Worm (Caenorhabditis elegans) whole organism, L1 larva: ENCODE results near the gene clec-202.

Experiments used
- C04F5.9 ChIP-seq: sonication (generic microtip); optimal IDR thresholded peaks from 2 replicates; lab custom pipeline; 2016; ENCODE audit warnings: missing genetic modification characterization, missing compliant biosample characterization
- C16A3.4 ChIP-seq: fragments of 150-350 bp; optimal IDR thresholded peaks from 2 replicates; lab custom pipeline; 2014; ENCODE audit warnings: missing biosample characterization, missing genetic modification characterization
- C34B4.2 ChIP-seq: sonication (generic microtip); optimal IDR thresholded peaks from 2 replicates; lab custom pipeline; 2017; ENCODE audit warnings: mild to moderate bottlenecking, missing genetic modification characterization, missing compliant biosample characterization
- Y116A8C.19 ChIP-seq: sonication (generic microtip); optimal IDR thresholded peaks from 2 replicates; lab custom pipeline; 2016; ENCODE audit warnings: missing compliant biosample characterization, missing genetic modification characterization, borderline replicate concordance
- aha-1 ChIP-seq: fragments of 150-350 bp; optimal IDR thresholded peaks from 2 replicates; lab custom pipeline; 2014; ENCODE audit warnings: missing biosample characterization, missing genetic modification characterization
- aly-2 ChIP-seq: fragments of 150-350 bp; optimal IDR thresholded peaks from 2 replicates; lab custom pipeline; 2014; ENCODE audit warnings: missing biosample characterization, missing genetic modification characterization
- ceh-8 ChIP-seq: fragments of 200-800 bp; sonication (Bioruptor generic); optimal IDR thresholded peaks from 2 replicates; lab custom pipeline; 2018; ENCODE audit warnings: mild to moderate bottlenecking, missing genetic modification characterization, moderate library complexity, missing compliant biosample characterization
- ceh-88 ChIP-seq: fragments of 200-800 bp; sonication (Bioruptor generic); IDR thresholded peaks from 2 replicates; pipeline ENCODE4 v1.3.6; 2022; ENCODE audit warnings: missing genetic modification characterization, missing compliant biosample characterization
- ces-1 ChIP-seq: fragments of 150-350 bp; optimal IDR thresholded peaks from 2 replicates; lab custom pipeline; 2014; ENCODE audit warnings: missing biosample characterization, missing genetic modification reagents, missing genetic modification characterization
- dpl-1 ChIP-seq, 3 experiments: fragments of 150-350 bp in 2 of 3; sonication (generic microtip) in 1 of 3; optimal IDR thresholded peaks; 2 replicates each; lab custom pipeline; 2014 to 2017; ENCODE audit warnings: missing biosample characterization in 3 of 3, missing genetic modification characterization in 3 of 3, missing genetic modification reagents in 3 of 3
- dsc-1 ChIP-seq: sonication (generic microtip); optimal IDR thresholded peaks from 2 replicates; lab custom pipeline; 2016; ENCODE audit warnings: mild to moderate bottlenecking, missing genetic modification characterization, missing compliant biosample characterization
- efl-1 ChIP-seq, 4 experiments: fragments of 150-350 bp; optimal IDR thresholded peaks in 3 of 4; peaks in 1 of 4; 1 replicate in 1 of 4; 2 replicates in 3 of 4; lab custom pipeline; 2014; ENCODE audit warnings: missing biosample characterization in 2 of 4, missing genetic modification characterization in 2 of 4, missing genetic modification reagents in 2 of 4
- efl-3 ChIP-seq: fragments of 200-800 bp; sonication (Bioruptor generic); optimal IDR thresholded peaks from 2 replicates; lab custom pipeline; 2018; ENCODE audit warnings: mild to moderate bottlenecking, missing genetic modification characterization, missing compliant biosample characterization
- elt-2 ChIP-seq: sonication (generic microtip); optimal IDR thresholded peaks from 2 replicates; lab custom pipeline; 2016; ENCODE audit warnings: missing genetic modification characterization, mild to moderate bottlenecking, inconsistent platforms, missing compliant biosample characterization, missing genetic modification reagents
- elt-3 ChIP-seq, 6 experiments: fragments of 150-350 bp in 1 of 6; sonication (generic microtip); optimal IDR thresholded peaks; 2 replicates each; lab custom pipeline; 2017 to 2018; ENCODE audit warnings: missing biosample characterization in 6 of 6, missing genetic modification characterization in 6 of 6, inconsistent platforms in 1 of 6
- fkh-10 ChIP-seq: sonication (generic microtip); optimal IDR thresholded peaks from 2 replicates; lab custom pipeline; 2017; ENCODE audit warnings: missing biosample characterization, missing genetic modification reagents, missing genetic modification characterization
- fkh-8 ChIP-seq: sonication (generic microtip); optimal IDR thresholded peaks from 2 replicates; lab custom pipeline; 2016; ENCODE audit warnings: mild to moderate bottlenecking, missing genetic modification characterization, missing compliant biosample characterization
- fos-1 ChIP-seq: fragments of 150-350 bp; optimal IDR thresholded peaks from 2 replicates; lab custom pipeline; 2014; ENCODE audit warnings: missing biosample characterization, missing genetic modification characterization
- grh-1 ChIP-seq: fragments of 200-800 bp; sonication (Bioruptor generic); IDR thresholded peaks from 2 replicates; pipeline ENCODE4 v1.3.6; 2022; ENCODE audit warnings: missing genetic modification reagents, missing genetic modification characterization, missing compliant biosample characterization
- irx-1 ChIP-seq: sonication (generic microtip); optimal IDR thresholded peaks from 2 replicates; lab custom pipeline; 2016; ENCODE audit warnings: missing genetic modification characterization, missing compliant biosample characterization
- isw-1 ChIP-seq: fragments of 200-800 bp; sonication (Bioruptor generic); IDR thresholded peaks from 2 replicates; pipeline ENCODE4 v1.3.6; 2022; ENCODE audit warnings: missing genetic modification characterization, missing compliant biosample characterization
- jun-1 ChIP-seq: fragments of 150-350 bp; optimal IDR thresholded peaks from 2 replicates; lab custom pipeline; 2014; ENCODE audit warnings: missing biosample characterization, missing genetic modification reagents, missing genetic modification characterization
- lin-14 ChIP-seq: fragments of 200-800 bp; sonication (Bioruptor generic); optimal IDR thresholded peaks from 2 replicates; lab custom pipeline; 2018; ENCODE audit warnings: mild to moderate bottlenecking, missing genetic modification characterization, moderate library complexity, missing compliant biosample characterization
- lin-35 ChIP-seq, 2 experiments: fragments of 150-350 bp; optimal IDR thresholded peaks; 2 replicates each; lab custom pipeline; 2014; ENCODE audit warnings: missing biosample characterization in 2 of 2, missing genetic modification characterization in 2 of 2, missing genetic modification reagents in 2 of 2
- lir-3 ChIP-seq: sonication (generic microtip); optimal IDR thresholded peaks from 2 replicates; lab custom pipeline; 2016; ENCODE audit warnings: mild to moderate bottlenecking, missing genetic modification characterization, moderate library complexity, missing compliant biosample characterization; ENCODE audit not compliant: poor library complexity
- lsy-2 ChIP-seq, 2 experiments: fragments of 150-350 bp; optimal IDR thresholded peaks; 2 replicates each; lab custom pipeline; 2014; ENCODE audit warnings: missing biosample characterization in 2 of 2, missing genetic modification characterization in 2 of 2
- mab-9 ChIP-seq: fragments of 200-800 bp; sonication (Bioruptor generic); IDR thresholded peaks from 2 replicates; pipeline ENCODE4 v1.3.6; 2022; ENCODE audit warnings: missing genetic modification reagents, missing genetic modification characterization, missing compliant biosample characterization
- mdl-1 ChIP-seq, 2 experiments: fragments of 150-350 bp; optimal IDR thresholded peaks; 2 replicates each; lab custom pipeline; 2014 to 2017; ENCODE audit warnings: missing biosample characterization in 2 of 2, missing genetic modification characterization in 2 of 2, inconsistent platforms in 1 of 2
- mef-2 ChIP-seq: fragments of 150-350 bp; optimal IDR thresholded peaks from 2 replicates; lab custom pipeline; 2014; ENCODE audit warnings: missing biosample characterization, missing genetic modification characterization
- mep-1 ChIP-seq: fragments of 150-350 bp; optimal IDR thresholded peaks from 2 replicates; lab custom pipeline; 2014; ENCODE audit warnings: missing biosample characterization, missing genetic modification characterization
- nhr-12 ChIP-seq: sonication (generic microtip); optimal IDR thresholded peaks from 2 replicates; lab custom pipeline; 2017; ENCODE audit warnings: missing biosample characterization, missing genetic modification characterization
- nhr-20 ChIP-seq: sonication (generic microtip); optimal IDR thresholded peaks from 2 replicates; lab custom pipeline; 2016; ENCODE audit warnings: mild to moderate bottlenecking, missing genetic modification characterization, missing compliant biosample characterization
- nhr-71 ChIP-seq: sonication (generic microtip); optimal IDR thresholded peaks from 2 replicates; lab custom pipeline; 2016; ENCODE audit warnings: mild to moderate bottlenecking, missing genetic modification characterization, moderate library complexity, missing compliant biosample characterization
- nhr-76 ChIP-seq: sonication (generic microtip); optimal IDR thresholded peaks from 2 replicates; lab custom pipeline; 2017; ENCODE audit warnings: missing biosample characterization, missing genetic modification characterization
- nhr-84 ChIP-seq: sonication (generic microtip); optimal IDR thresholded peaks from 2 replicates; lab custom pipeline; 2017; ENCODE audit warnings: missing biosample characterization, missing genetic modification characterization
- nhr-85 ChIP-seq: sonication (generic microtip); peaks from one replicate; lab custom pipeline; 2016; ENCODE audit warnings: missing genetic modification characterization, inconsistent platforms, missing compliant biosample characterization
- pax-3 ChIP-seq: fragments of 200-800 bp; sonication (Bioruptor generic); optimal IDR thresholded peaks from 2 replicates; lab custom pipeline; 2018; ENCODE audit warnings: mild to moderate bottlenecking, missing genetic modification characterization, moderate library complexity, missing compliant biosample characterization
- rnt-1 ChIP-seq: sonication (generic microtip); optimal IDR thresholded peaks from 2 replicates; lab custom pipeline; 2016; ENCODE audit warnings: mild to moderate bottlenecking, missing genetic modification characterization, moderate library complexity, missing compliant biosample characterization
- snu-23 ChIP-seq: sonication (generic microtip); optimal IDR thresholded peaks from 2 replicates; lab custom pipeline; 2016; ENCODE audit warnings: missing genetic modification characterization, missing compliant biosample characterization
- sox-4 ChIP-seq: sonication (generic microtip); optimal IDR thresholded peaks from 2 replicates; lab custom pipeline; 2016; ENCODE audit warnings: missing genetic modification characterization, missing compliant biosample characterization
- sup-37 ChIP-seq: fragments of 200-800 bp; sonication (Bioruptor generic); optimal IDR thresholded peaks from 2 replicates; lab custom pipeline; 2018; ENCODE audit warnings: mild to moderate bottlenecking, missing genetic modification characterization, missing compliant biosample characterization
- unc-62 ChIP-seq: fragments of 150-350 bp; optimal IDR thresholded peaks from 2 replicates; lab custom pipeline; 2014; ENCODE audit warnings: missing biosample characterization, missing genetic modification reagents, missing genetic modification characterization
- vab-15 ChIP-seq: sonication (generic microtip); optimal IDR thresholded peaks from 2 replicates; lab custom pipeline; 2017; ENCODE audit warnings: missing genotype, mild to moderate bottlenecking, missing genetic modification characterization, missing compliant biosample characterization
- zag-1 ChIP-seq: fragments of 150-350 bp; optimal IDR thresholded peaks from 2 replicates; lab custom pipeline; 2014; ENCODE audit warnings: missing biosample characterization, missing genetic modification characterization
- zip-4 ChIP-seq: fragments of 200-800 bp; sonication (Bioruptor generic); optimal IDR thresholded peaks from 2 replicates; lab custom pipeline; 2018; ENCODE audit warnings: mild to moderate bottlenecking, missing genetic modification characterization, moderate library complexity, missing compliant biosample characterization
- ztf-4 ChIP-seq: fragments of 150-350 bp; optimal IDR thresholded peaks from 2 replicates; lab custom pipeline; 2014; ENCODE audit warnings: missing biosample characterization, missing genetic modification characterization

clec-202 gene

ce11 chrIV:17331100-17331577 lies 30.1 kb upstream of the clec-202 start, which contains the start of gene C49C3.6 (continued):
- no peak for TF ChIP-seq C16A3.4 (tag; lab: Kevin White, UChicago)
- no peak for TF ChIP-seq irx-1 (tag; lab: Kevin White, UChicago)
- peak; percentile 6 to 56 for TF ChIP-seq lsy-2 (tag; optimal IDR thresholded peaks at IDR 0.05; lab: Kevin White, UChicago)
- no peak for TF ChIP-seq ceh-8
- TF ChIP-seq Y116A8C.19, result no peak
- TF ChIP-seq elt-3 (tag; optimal IDR thresholded peaks at IDR 0.05; lab: Kevin White, UChicago), result no peak
- no peak for TF ChIP-seq dsc-1 (tag; lab: Kevin White, UChicago)
- no peak for TF ChIP-seq fkh-10 (GFP tag; lab: Kevin White, UChicago)
- TF ChIP-seq grh-1 (GFP tag; lab: Robert Waterston, UW), result no peak
- no peak for TF ChIP-seq sup-37
- TF ChIP-seq fkh-8 (tag; lab: Kevin White, UChicago), result no peak
- no peak for TF ChIP-seq nhr-20
- TF ChIP-seq isw-1, result no peak
- no peak for TF ChIP-seq aha-1 (tag; lab: Kevin White, UChicago)
- TF ChIP-seq nhr-85, result no peak
- no peak for TF ChIP-seq vab-15 (tag; lab: Kevin White, UChicago)
- no peak for TF ChIP-seq sox-4
- TF ChIP-seq C04F5.9 (tag; lab: Kevin White, UChicago), result no peak
- TF ChIP-seq ztf-4, result no peak
- TF ChIP-seq pax-3 (tag; lab: Kevin White, UChicago), result no peak
- no peak for TF ChIP-seq rnt-1 (tag; lab: Kevin White, UChicago)
- TF ChIP-seq nhr-76 (tag; lab: Kevin White, UChicago), result no peak
- TF ChIP-seq unc-62 (GFP tag; lab: Kevin White, UChicago), result no peak
- TF ChIP-seq aly-2 (tag; lab: Kevin White, UChicago), result no peak
- TF ChIP-seq nhr-84, result no peak
- TF ChIP-seq nhr-71 (tag; lab: Kevin White, UChicago), result peak; percentile 28
- no peak for TF ChIP-seq efl-3 (GFP tag; lab: Kevin White, UChicago)
- TF ChIP-seq jun-1 (tag; lab: Kevin White, UChicago), result no peak
- TF ChIP-seq ces-1, result no peak
- TF ChIP-seq, all 84 proteins: peak for 12

DNA sequence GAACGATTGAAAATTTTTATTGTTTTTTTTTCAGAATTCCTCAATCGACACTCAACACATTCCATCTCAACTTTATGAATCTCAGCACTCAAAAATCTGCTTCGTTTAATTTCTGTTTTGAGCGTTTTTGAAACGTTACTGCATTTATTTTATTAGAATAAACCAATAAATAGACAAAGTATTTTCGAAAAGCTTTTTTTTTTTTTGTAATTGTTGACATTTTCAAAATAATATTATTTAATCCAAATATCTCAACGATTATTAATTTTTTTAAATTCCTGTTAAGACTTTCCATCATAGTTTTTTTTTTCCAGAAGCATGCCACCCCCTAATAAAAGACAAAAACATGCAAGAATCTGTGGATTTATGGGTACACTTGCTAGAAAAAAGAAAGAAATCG lies 29.0 kb upstream of the clec-202 start, which contains the start of gene C49C3.7:
TSS of gene C49C3.7 (plus strand) at position 301 of the 400 bp plus-strand sequence.
- TF ChIP-seq mep-1 (no peak), unc-62 (GFP tag; lab: Kevin White, UChicago) (no peak), nhr-76 (tag; lab: Kevin White, UChicago) (no peak), C34B4.2 (tag; lab: Kevin White, UChicago) (no peak)

DNA sequence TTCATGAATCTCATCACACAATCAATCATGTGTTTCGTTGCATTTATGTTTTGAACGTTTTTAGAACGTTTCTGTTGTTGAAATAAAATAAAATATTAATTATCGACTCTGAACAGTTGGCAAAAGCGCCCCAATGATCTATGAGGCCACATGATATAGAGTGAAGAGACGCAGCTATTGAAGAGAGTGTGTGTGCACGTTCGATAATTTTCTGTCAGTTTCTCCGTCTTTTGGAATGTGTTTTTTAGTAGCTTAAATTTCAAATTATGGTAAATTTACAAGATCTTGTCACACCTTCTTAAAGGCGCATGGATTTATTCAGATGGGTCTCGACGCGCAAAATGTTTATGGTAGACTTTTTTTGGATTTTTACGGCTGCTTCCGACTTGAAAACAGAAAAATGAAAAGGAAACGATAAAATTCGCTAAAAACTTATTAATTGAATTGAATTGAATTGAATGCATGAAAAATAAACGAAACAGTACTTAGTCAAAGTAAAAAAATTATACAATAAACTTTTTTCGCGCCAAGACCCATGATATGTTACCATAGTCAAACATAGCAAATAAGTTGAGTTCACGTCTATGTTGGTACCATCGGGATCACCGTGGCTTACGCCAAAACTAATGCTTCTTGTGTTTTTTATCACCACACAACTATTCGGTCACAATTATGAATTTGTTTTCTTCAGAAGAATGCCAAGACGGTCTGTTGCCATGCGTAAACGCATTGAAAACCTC lies 27.5 kb upstream of the clec-202 start, which contains the start of gene C49C3.15:
TSS of gene C49C3.15 (plus strand) at position 690 of the 740 bp plus-strand sequence.
- no peak for TF ChIP-seq nhr-12 (tag; lab: Kevin White, UChicago)
- TF ChIP-seq ceh-88, result no peak
- peak; percentile 48 for TF ChIP-seq mep-1
- TF ChIP-seq zip-4 (GFP tag; lab: Kevin White, UChicago), result no peak
- TF ChIP-seq elt-3 (tag; optimal IDR thresholded peaks at IDR 0.05; lab: Kevin White, UChicago), result no peak
- TF ChIP-seq mdl-1 (tag; optimal IDR thresholded peaks at IDR 0.05; lab: Kevin White, UChicago), result peak in 1 of 2 experiments; percentile 22
- TF ChIP-seq vab-15 (tag; lab: Kevin White, UChicago), result no peak
- no peak for TF ChIP-seq elt-2 (tag; lab: Kevin White, UChicago)
- TF ChIP-seq lsy-2 (tag; optimal IDR thresholded peaks at IDR 0.05; lab: Kevin White, UChicago), result peak in 1 of 2 experiments; percentile 47
- TF ChIP-seq mef-2 (tag; lab: Kevin White, UChicago), result no peak
- TF ChIP-seq fos-1 (tag; lab: Kevin White, UChicago), result no peak
- TF ChIP-seq lir-3 (tag; lab: Kevin White, UChicago), result no peak
- no peak for TF ChIP-seq C16A3.4 (tag; lab: Kevin White, UChicago)
- peak in 1 of 2 experiments; percentile 51 for TF ChIP-seq lin-35 (GFP tag; optimal IDR thresholded peaks at IDR 0.05; lab: Kevin White, UChicago)
- TF ChIP-seq lin-14 (GFP tag; lab: Kevin White, UChicago), result peak; percentile 63
- peak; percentile 30 for TF ChIP-seq snu-23 (GFP tag; lab: Kevin White, UChicago)
- TF ChIP-seq dpl-1 (GFP tag; optimal IDR thresholded peaks at IDR 0.05; lab: Kevin White, UChicago), result peak in 1 of 3 experiments; percentile 21
- peak; percentile 16 for TF ChIP-seq nhr-71 (tag; lab: Kevin White, UChicago)
- TF ChIP-seq efl-1 (optimal IDR thresholded peaks at IDR 0.05; lab: Kevin White, UChicago), result peak; percentile 15 to 42
- TF ChIP-seq efl-1 (GFP tag; optimal IDR thresholded peaks at IDR 0.05 in 1 of 2; lab: Kevin White, UChicago), result peak; percentile 12 to 86
- no peak for TF ChIP-seq zag-1 (tag; lab: Kevin White, UChicago)
- TF ChIP-seq mab-9 (GFP tag; lab: Robert Waterston, UW), result no peak
- peak; percentile 14 for TF ChIP-seq rnt-1 (tag; lab: Kevin White, UChicago)
